Fruit fly (Drosophila melanogaster): Measurements from ENCODE around the gene CG7168.

CG7168 gene

DNA sequence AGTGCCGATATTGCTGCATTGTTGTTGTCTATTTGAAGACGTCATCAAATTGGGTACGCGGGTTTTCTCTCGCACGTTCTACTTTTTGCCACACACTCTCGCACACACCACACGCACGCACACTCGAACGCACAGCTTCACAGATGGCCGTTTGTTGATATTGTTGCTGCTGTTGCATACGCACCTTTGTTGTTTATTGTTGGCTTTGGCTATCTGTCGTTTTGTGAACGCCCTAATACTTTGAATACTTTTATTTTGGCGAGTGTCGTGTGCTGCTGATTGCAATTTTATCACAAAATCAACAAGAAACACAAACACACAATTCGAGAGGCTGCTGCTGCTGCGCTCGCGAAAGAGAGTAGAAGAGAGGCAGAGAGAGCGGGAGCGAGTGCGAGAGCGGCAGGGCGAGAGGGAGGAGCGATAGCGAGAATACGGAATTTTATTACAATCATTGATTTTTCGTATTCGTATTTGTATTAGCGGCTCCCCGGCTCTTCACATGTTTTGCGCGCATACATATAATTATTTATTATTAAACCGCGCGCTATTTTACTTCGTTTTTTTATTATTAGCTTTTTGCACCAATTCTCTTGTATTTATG, 27.3 kb downstream of the CG7168 start (continued):
- TF ChIP-seq CG1602 (GFP tag; optimal IDR thresholded peaks at IDR 0.05) = peak; percentile 4
- TF ChIP-seq CG18764 (GFP tag; optimal IDR thresholded peaks at IDR 0.05) = peak; percentile 41
- TF ChIP-seq CG18619 (GFP tag; optimal IDR thresholded peaks at IDR 0.05) = peak; percentile 6
- TF ChIP-seq slou (GFP tag; optimal IDR thresholded peaks at IDR 0.05) = no peak
- peak; percentile 48 for TF ChIP-seq MTF-1 (GFP tag; optimal IDR thresholded peaks at IDR 0.05; ENCODE audit: borderline replicate concordance)
- TF ChIP-seq rib (GFP tag; IDR thresholded peaks at IDR 0.05) = no peak
- TF ChIP-seq CG6254 (GFP tag; optimal IDR thresholded peaks at IDR 0.05) = no peak
- TF ChIP-seq her (GFP tag; optimal IDR thresholded peaks at IDR 0.05) = peak; percentile 18
- TF ChIP-seq psq (GFP tag; optimal IDR thresholded peaks at IDR 0.05) = no peak
- peak; percentile 35 for TF ChIP-seq CG17912 (GFP tag; optimal IDR thresholded peaks at IDR 0.05)
- TF ChIP-seq kah (GFP tag; optimal IDR thresholded peaks at IDR 0.05) = peak; percentile 60
- no peak for TF ChIP-seq sob (GFP tag; IDR thresholded peaks at IDR 0.05)
- TF ChIP-seq CG18262 (tag; optimal IDR thresholded peaks at IDR 0.05) = peak; percentile 36
- TF ChIP-seq Dp (GFP tag; optimal IDR thresholded peaks at IDR 0.05) = no peak
- TF ChIP-seq Sox100B (GFP tag; optimal IDR thresholded peaks at IDR 0.05) = peak; percentile 56
- TF ChIP-seq fd64A (GFP tag; optimal IDR thresholded peaks at IDR 0.05) = peak; percentile 58
- no peak for TF ChIP-seq amos (GFP tag; IDR thresholded peaks at IDR 0.05; ENCODE audit: partially characterized antibody)
- TF ChIP-seq CG6854 (GFP tag; optimal IDR thresholded peaks at IDR 0.05) = peak; percentile 28
- TF ChIP-seq cato (GFP tag; optimal IDR thresholded peaks at IDR 0.05; ENCODE audit: borderline replicate concordance) = no peak
- peak; percentile 55 for TF ChIP-seq CG12219 (GFP tag; optimal IDR thresholded peaks at IDR 0.05)
- TF ChIP-seq inv (GFP tag; IDR thresholded peaks at IDR 0.05; ENCODE audit: partially characterized antibody) = no peak
- peak; percentile 18 for TF ChIP-seq corto (GFP tag; optimal IDR thresholded peaks at IDR 0.05)
- TF ChIP-seq CG7357 (GFP tag; IDR thresholded peaks at IDR 0.05) = no peak
- peak; percentile 7 for TF ChIP-seq HHEX (GFP tag; optimal IDR thresholded peaks at IDR 0.05)
- TF ChIP-seq Rx (GFP tag; IDR thresholded peaks at IDR 0.05) = no peak
- peak; percentile 82 for TF ChIP-seq wek (GFP tag; optimal IDR thresholded peaks at IDR 0.05)
- peak; percentile 43 for TF ChIP-seq CG1233 (GFP tag; optimal IDR thresholded peaks at IDR 0.05)
- no peak for TF ChIP-seq fd96Cb (tag; optimal IDR thresholded peaks at IDR 0.05)
- TF ChIP-seq ATbp (GFP tag; optimal IDR thresholded peaks at IDR 0.05) = peak; percentile 81
- no peak for TF ChIP-seq Scr (GFP tag; IDR thresholded peaks at IDR 0.05; ENCODE audit: partially characterized antibody)
- TF ChIP-seq CG32532 (GFP tag; IDR thresholded peaks at IDR 0.05) = no peak
- no peak for TF ChIP-seq CG3847 (GFP tag; IDR thresholded peaks at IDR 0.05)
- TF ChIP-seq prd (optimal IDR thresholded peaks at IDR 0.05) = no peak
- TF ChIP-seq prd (GFP tag; IDR thresholded peaks at IDR 0.05) = no peak
- TF ChIP-seq CG17361 (GFP tag; IDR thresholded peaks at IDR 0.05) = no peak
- no peak for TF ChIP-seq eve (GFP tag; optimal IDR thresholded peaks at IDR 0.05)
- TF ChIP-seq CG2116 (GFP tag; optimal IDR thresholded peaks at IDR 0.05) = peak; percentile 47
- TF ChIP-seq bigmax (GFP tag; optimal IDR thresholded peaks at IDR 0.05) = no peak
- TF ChIP-seq seq (GFP tag; IDR thresholded peaks at IDR 0.05) = no peak
- no peak for TF ChIP-seq Tbp (GFP tag; optimal IDR thresholded peaks at IDR 0.05)
- TF ChIP-seq CG8924 (tag; optimal IDR thresholded peaks at IDR 0.05) = peak; percentile 56
- TF ChIP-seq fd102C (GFP tag; optimal IDR thresholded peaks at IDR 0.05) = peak; percentile 64
- TF ChIP-seq da (GFP tag; optimal IDR thresholded peaks at IDR 0.05) = peak; percentile 49
- no peak for TF ChIP-seq CG9817 (tag; optimal IDR thresholded peaks at IDR 0.05)
- TF ChIP-seq CG1647 (GFP tag; optimal IDR thresholded peaks at IDR 0.05) = no peak
- TF ChIP-seq Atf3 (GFP tag; optimal IDR thresholded peaks at IDR 0.05) = no peak
- TF ChIP-seq CG7372 (GFP tag; IDR thresholded peaks at IDR 0.05) = no peak
- TF ChIP-seq wor (GFP tag; IDR thresholded peaks at IDR 0.05) = no peak
- no peak for TF ChIP-seq Abd-B (GFP tag; optimal IDR thresholded peaks at IDR 0.05)
- TF ChIP-seq CG34422 (GFP tag; IDR thresholded peaks at IDR 0.05) = no peak
- no peak for TF ChIP-seq hb (GFP tag; IDR thresholded peaks at IDR 0.05; ENCODE audit: partially characterized antibody)

All from whole organism, embryonic.